Worm (Caenorhabditis elegans) whole organism, L1 larva: ENCODE data around the gene npr-21.
"Not testable (repeated sequence)": the region's sequence is repeated elsewhere in the genome, so short reads cannot be mapped to it uniquely, and the experiment has no call there.

Source experiments
- C34B4.2 ChIP-seq: sonication (generic microtip); optimal IDR thresholded peaks from 2 replicates; lab custom pipeline; 2017; ENCODE audit warnings: mild to moderate bottlenecking, missing genetic modification characterization, missing compliant biosample characterization
- F16B12.6 ChIP-seq: fragments of 150-350 bp; optimal IDR thresholded peaks from 2 replicates; lab custom pipeline; 2014; ENCODE audit warnings: missing biosample characterization, missing genetic modification characterization
- Y116A8C.19 ChIP-seq: sonication (generic microtip); optimal IDR thresholded peaks from 2 replicates; lab custom pipeline; 2016; ENCODE audit warnings: missing compliant biosample characterization, missing genetic modification characterization, borderline replicate concordance
- aha-1 ChIP-seq: fragments of 150-350 bp; optimal IDR thresholded peaks from 2 replicates; lab custom pipeline; 2014; ENCODE audit warnings: missing biosample characterization, missing genetic modification characterization
- blmp-1 ChIP-seq: fragments of 150-350 bp; optimal IDR thresholded peaks from 2 replicates; lab custom pipeline; 2014; ENCODE audit warnings: missing biosample characterization, missing genetic modification characterization
- ceh-82 ChIP-seq, 3 experiments: fragments of 150-350 bp in 1 of 3; sonication (generic microtip) in 2 of 3; optimal IDR thresholded peaks; 2 replicates each; lab custom pipeline; 2014 to 2017; ENCODE audit warnings: missing biosample characterization in 3 of 3, missing genetic modification characterization in 3 of 3
- ces-1 ChIP-seq: fragments of 150-350 bp; optimal IDR thresholded peaks from 2 replicates; lab custom pipeline; 2014; ENCODE audit warnings: missing biosample characterization, missing genetic modification reagents, missing genetic modification characterization
- egl-13 ChIP-seq: sonication (generic microtip); optimal IDR thresholded peaks from 2 replicates; lab custom pipeline; 2016; ENCODE audit warnings: missing genotype, missing genetic modification reagents, missing genetic modification characterization, missing compliant biosample characterization
- egl-27 ChIP-seq, 2 experiments: fragments of 150-350 bp in 1 of 2; sonication (generic microtip); optimal IDR thresholded peaks; 3 replicates each; lab custom pipeline; 2017 to 2018; ENCODE audit warnings: missing biosample characterization in 2 of 2, missing genetic modification characterization in 2 of 2, missing genetic modification reagents in 2 of 2
- fkh-4 ChIP-seq: sonication (generic microtip); optimal IDR thresholded peaks from 2 replicates; lab custom pipeline; 2016; ENCODE audit warnings: missing compliant biosample characterization, missing genetic modification characterization, borderline replicate concordance
- fos-1 ChIP-seq: fragments of 150-350 bp; optimal IDR thresholded peaks from 2 replicates; lab custom pipeline; 2014; ENCODE audit warnings: missing biosample characterization, missing genetic modification characterization
- hlh-17 ChIP-seq: fragments of 200-800 bp; sonication (Bioruptor generic); optimal IDR thresholded peaks from 2 replicates; lab custom pipeline; 2018; ENCODE audit warnings: missing genetic modification characterization, mild to moderate bottlenecking, missing compliant biosample characterization, moderate library complexity, borderline replicate concordance
- isw-1 ChIP-seq: fragments of 200-800 bp; sonication (Bioruptor generic); IDR thresholded peaks from 2 replicates; pipeline ENCODE4 v1.3.6; 2022; ENCODE audit warnings: missing genetic modification characterization, missing compliant biosample characterization
- lin-14 ChIP-seq: fragments of 200-800 bp; sonication (Bioruptor generic); optimal IDR thresholded peaks from 2 replicates; lab custom pipeline; 2018; ENCODE audit warnings: mild to moderate bottlenecking, missing genetic modification characterization, moderate library complexity, missing compliant biosample characterization
- lin-15B ChIP-seq: fragments of 150-350 bp; sonication (generic microtip); optimal IDR thresholded peaks from 3 replicates; lab custom pipeline; 2014; ENCODE audit warnings: missing biosample characterization, missing genetic modification characterization
- lin-39 ChIP-seq: fragments of 150-350 bp; optimal IDR thresholded peaks from 2 replicates; lab custom pipeline; 2014; ENCODE audit warnings: missing biosample characterization, missing genetic modification reagents, missing genetic modification characterization
- mdl-1 ChIP-seq, 2 experiments: fragments of 150-350 bp; optimal IDR thresholded peaks; 2 replicates each; lab custom pipeline; 2014 to 2017; ENCODE audit warnings: missing biosample characterization in 2 of 2, missing genetic modification characterization in 2 of 2, inconsistent platforms in 1 of 2
- mef-2 ChIP-seq: fragments of 150-350 bp; optimal IDR thresholded peaks from 2 replicates; lab custom pipeline; 2014; ENCODE audit warnings: missing biosample characterization, missing genetic modification characterization
- nhr-12 ChIP-seq: sonication (generic microtip); optimal IDR thresholded peaks from 2 replicates; lab custom pipeline; 2017; ENCODE audit warnings: missing biosample characterization, missing genetic modification characterization
- nhr-47 ChIP-seq: sonication (generic microtip); optimal IDR thresholded peaks from 2 replicates; lab custom pipeline; 2016; ENCODE audit warnings: mild to moderate bottlenecking, missing genetic modification characterization, moderate library complexity, missing compliant biosample characterization
- nhr-71 ChIP-seq: sonication (generic microtip); optimal IDR thresholded peaks from 2 replicates; lab custom pipeline; 2016; ENCODE audit warnings: mild to moderate bottlenecking, missing genetic modification characterization, moderate library complexity, missing compliant biosample characterization
- nhr-76 ChIP-seq: sonication (generic microtip); optimal IDR thresholded peaks from 2 replicates; lab custom pipeline; 2017; ENCODE audit warnings: missing biosample characterization, missing genetic modification characterization
- nhr-77 ChIP-seq: fragments of 150-350 bp; optimal IDR thresholded peaks from 2 replicates; lab custom pipeline; 2014; ENCODE audit warnings: missing biosample characterization, missing genetic modification characterization
- nhr-84 ChIP-seq: sonication (generic microtip); optimal IDR thresholded peaks from 2 replicates; lab custom pipeline; 2017; ENCODE audit warnings: missing biosample characterization, missing genetic modification characterization
- nhr-90 ChIP-seq: sonication (generic microtip); optimal IDR thresholded peaks from 2 replicates; lab custom pipeline; 2016; ENCODE audit warnings: mild to moderate bottlenecking, missing genetic modification characterization, missing compliant biosample characterization; ENCODE audit not compliant: poor library complexity
- pag-3 ChIP-seq: sonication (generic microtip); optimal IDR thresholded peaks from 2 replicates; lab custom pipeline; 2017; ENCODE audit warnings: missing genetic modification characterization, mild to moderate bottlenecking, missing compliant biosample characterization, antibody characterized with exemption, borderline replicate concordance; ENCODE audit not compliant: insufficient read depth
- pqm-1 ChIP-seq: sonication (generic microtip); optimal IDR thresholded peaks from 3 replicates; lab custom pipeline; 2017; ENCODE audit warnings: missing biosample characterization, missing genetic modification characterization
- snpc-4 ChIP-seq: fragments of 150-350 bp; optimal IDR thresholded peaks from 2 replicates; lab custom pipeline; 2014; ENCODE audit warnings: missing biosample characterization, missing genetic modification characterization
- sox-4 ChIP-seq: sonication (generic microtip); optimal IDR thresholded peaks from 2 replicates; lab custom pipeline; 2016; ENCODE audit warnings: missing genetic modification characterization, missing compliant biosample characterization
- sptf-1 ChIP-seq: fragments of 150-350 bp; optimal IDR thresholded peaks from 2 replicates; lab custom pipeline; 2014; ENCODE audit warnings: missing biosample characterization, missing genetic modification characterization
- sup-37 ChIP-seq: fragments of 200-800 bp; sonication (Bioruptor generic); optimal IDR thresholded peaks from 2 replicates; lab custom pipeline; 2018; ENCODE audit warnings: mild to moderate bottlenecking, missing genetic modification characterization, missing compliant biosample characterization
- tlp-1 ChIP-seq: fragments of 150-350 bp; optimal IDR thresholded peaks from 2 replicates; lab custom pipeline; 2014; ENCODE audit warnings: missing biosample characterization, missing genetic modification characterization
- unc-130 ChIP-seq: fragments of 150-350 bp; optimal IDR thresholded peaks from 2 replicates; lab custom pipeline; 2017; ENCODE audit warnings: missing biosample characterization, missing genetic modification characterization, inconsistent platforms
- unc-30 ChIP-seq: sonication (generic microtip); optimal IDR thresholded peaks from 2 replicates; lab custom pipeline; 2017; ENCODE audit warnings: missing biosample characterization, missing genetic modification characterization
- unc-86 ChIP-seq: sonication (generic microtip); optimal IDR thresholded peaks from 2 replicates; lab custom pipeline; 2016; ENCODE audit warnings: missing genetic modification characterization, missing compliant biosample characterization
- xbp-1 ChIP-seq: sonication (generic microtip); optimal IDR thresholded peaks from 2 replicates; lab custom pipeline; 2016; ENCODE audit warnings: missing genetic modification characterization, missing compliant biosample characterization
- zip-4 ChIP-seq: fragments of 200-800 bp; sonication (Bioruptor generic); optimal IDR thresholded peaks from 2 replicates; lab custom pipeline; 2018; ENCODE audit warnings: mild to moderate bottlenecking, missing genetic modification characterization, moderate library complexity, missing compliant biosample characterization
- ztf-11 ChIP-seq, 2 experiments: sonication (generic microtip); optimal IDR thresholded peaks; 2 replicates each; lab custom pipeline; 2016 to 2017; ENCODE audit warnings: missing genetic modification characterization in 2 of 2, missing biosample characterization in 1 of 2, missing compliant biosample characterization in 1 of 2

The npr-21 gene

ce11 chrX:17134427-17134826 lies 23.3 kb downstream of the npr-21 start, which contains the start of gene K09E3.7:
K09E3.7 (minus strand) TSS chrX:17134527.
- TF ChIP-seq tlp-1 (tag; lab: Kevin White, UChicago): no peak
- no peak for TF ChIP-seq pqm-1 (tag; lab: Kevin White, UChicago)
- no peak for TF ChIP-seq nhr-12 (tag; lab: Kevin White, UChicago)
- TF ChIP-seq ces-1 (GFP tag; lab: Kevin White, UChicago): no peak
- TF ChIP-seq lin-39 (tag; lab: Kevin White, UChicago): no peak
- TF ChIP-seq mdl-1 (tag; optimal IDR thresholded peaks at IDR 0.05; lab: Kevin White, UChicago): no peak
- no peak for TF ChIP-seq lin-14 (GFP tag; lab: Kevin White, UChicago)
- TF ChIP-seq sptf-1: no peak
- TF ChIP-seq unc-86 (tag; lab: Kevin White, UChicago): no peak
- TF ChIP-seq egl-13: no peak
- no peak for TF ChIP-seq C34B4.2
- no peak for TF ChIP-seq xbp-1 (tag; lab: Kevin White, UChicago)
- TF ChIP-seq fkh-4 (tag; lab: Kevin White, UChicago): no peak

DNA sequence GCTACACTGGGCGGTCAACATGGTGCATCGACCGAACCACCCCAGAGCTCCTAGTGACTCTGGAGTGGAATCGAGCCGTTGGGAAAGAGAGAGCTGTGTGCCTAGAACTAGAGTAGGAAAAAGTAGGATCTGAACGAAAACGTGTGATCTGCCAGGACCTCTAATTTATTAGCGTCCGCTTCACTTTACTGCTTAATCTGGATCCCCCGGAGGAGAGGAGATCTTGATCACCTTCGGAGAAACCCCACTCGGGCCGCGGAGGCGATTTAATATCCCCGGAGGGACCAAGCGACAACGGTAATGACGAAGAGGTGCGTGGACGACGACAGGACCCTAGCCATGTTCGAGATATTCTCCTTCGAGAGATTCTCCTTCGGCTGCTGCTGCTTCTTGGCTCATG lies 40.4 kb downstream of the npr-21 start, which contains the start of gene K09E3.2:
Gene K09E3.2 (plus strand): TSS at position 301 of the 400 bp plus-strand sequence.
- TF ChIP-seq nhr-77 (tag; lab: Kevin White, UChicago); nhr-90; sox-4 (tag; lab: Kevin White, UChicago): not testable (repeated sequence)

- no peak for TF ChIP-seq pag-3
- no peak for TF ChIP-seq ceh-82 (tag; optimal IDR thresholded peaks at IDR 0.05; lab: Kevin White, UChicago)
- TF ChIP-seq snpc-4: no peak
- no peak for TF ChIP-seq Y116A8C.19 (tag; lab: Kevin White, UChicago)
- no peak for TF ChIP-seq aha-1
- no peak for TF ChIP-seq lin-39 (tag; lab: Kevin White, UChicago)
- TF ChIP-seq lin-14 (GFP tag; lab: Kevin White, UChicago): no peak
- TF ChIP-seq isw-1: no peak
- TF ChIP-seq hlh-17 (GFP tag; lab: Kevin White, UChicago): no peak
- no peak for TF ChIP-seq egl-27 (tag; optimal IDR thresholded peaks at IDR 0.05; lab: Kevin White, UChicago)
- TF ChIP-seq lin-15B (tag; lab: Kevin White, UChicago): no peak
- no peak for TF ChIP-seq nhr-90
- no peak for TF ChIP-seq ztf-11 (tag; optimal IDR thresholded peaks at IDR 0.05; lab: Kevin White, UChicago)
- no peak for TF ChIP-seq blmp-1 (tag; lab: Kevin White, UChicago)
- no peak for TF ChIP-seq nhr-47 (tag; lab: Kevin White, UChicago)
- TF ChIP-seq F16B12.6 (tag; lab: Kevin White, UChicago): no peak
- no peak for TF ChIP-seq nhr-76 (tag; lab: Kevin White, UChicago)
- no peak for TF ChIP-seq unc-86 (tag; lab: Kevin White, UChicago)
- no peak for TF ChIP-seq sup-37
- TF ChIP-seq xbp-1 (tag; lab: Kevin White, UChicago): no peak
Measured at ce11 chrX:17115089-17115488, 42.7 kb downstream of the npr-21 start, which contains the start of gene lido-6. lido-6 (minus strand) TSS chrX:17115189.

DNA sequence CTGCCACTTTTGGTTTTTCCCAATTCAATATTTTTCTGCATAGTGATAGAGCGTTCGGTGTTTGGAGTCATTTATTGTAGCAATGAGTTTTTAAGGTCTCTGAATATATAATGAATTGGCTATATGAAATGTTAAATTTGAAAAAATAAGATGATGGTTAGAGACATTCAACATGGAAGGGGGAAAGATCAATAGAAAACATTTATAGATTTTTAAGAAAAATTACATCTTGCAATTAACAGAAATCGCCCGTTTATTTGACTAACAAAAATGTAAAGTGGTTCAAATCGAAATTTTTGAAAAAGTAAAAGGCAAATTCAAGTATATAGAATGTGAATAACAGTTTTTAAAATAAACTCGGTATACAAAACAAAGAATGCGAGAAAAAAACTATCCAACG lies 47.2 kb downstream of the npr-21 start, which contains the start of gene lido-5:
Gene lido-5 (minus strand): TSS at position 101 of the 400 bp plus-strand sequence.
- TF ChIP-seq nhr-84 (no peak), unc-30 (tag; lab: Kevin White, UChicago) (no peak), Y116A8C.19 (tag; lab: Kevin White, UChicago) (no peak), hlh-17 (GFP tag; lab: Kevin White, UChicago) (no peak), lin-14 (GFP tag; lab: Kevin White, UChicago) (no peak)

DNA sequence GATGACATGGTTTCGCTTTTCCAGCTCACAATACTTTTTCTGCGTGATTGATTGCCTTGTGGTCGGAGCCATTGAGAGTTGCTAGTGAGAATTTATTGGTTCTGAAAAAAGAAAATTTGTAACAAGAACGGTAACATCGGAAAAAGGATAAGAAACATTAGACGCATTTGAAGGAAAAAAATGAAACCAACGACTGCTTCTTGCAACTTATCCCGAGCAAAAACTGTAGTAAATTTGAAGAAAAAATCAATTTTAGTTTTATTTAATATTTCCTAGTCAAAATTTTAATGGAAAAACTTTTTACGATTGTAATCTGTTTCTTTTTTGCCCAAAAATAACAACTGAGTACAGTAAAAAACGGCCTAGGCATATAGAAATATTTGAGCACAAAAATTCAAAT lies 50.1 kb downstream of the npr-21 start, which contains the start of gene lido-4:
Gene lido-4 (minus strand): TSS at position 101 of the 400 bp plus-strand sequence.
- TF ChIP-seq C34B4.2 (no peak), mef-2 (tag; lab: Kevin White, UChicago) (no peak), nhr-71 (tag; lab: Kevin White, UChicago) (no peak), fos-1 (tag; lab: Kevin White, UChicago) (no peak), unc-130 (tag; lab: Kevin White, UChicago) (no peak), zip-4 (GFP tag; lab: Kevin White, UChicago) (no peak), ztf-11 (tag; optimal IDR thresholded peaks at IDR 0.05; lab: Kevin White, UChicago) (no peak), lin-15B (tag; lab: Kevin White, UChicago) (no peak), unc-86 (tag; lab: Kevin White, UChicago) (no peak), nhr-84 (no peak), isw-1 (no peak), sptf-1 (no peak)
